Fruit fly (Drosophila melanogaster) whole organism, embryonic: ENCODE data around the gene CG3335.
A peak's percentile ranks its signal among the peaks of the same experiment; 100 is the strongest.

Source experiments
- Asciz ChIP-seq: fragments of 200-800 bp; sonication (Bioruptor generic); optimal IDR thresholded peaks from 2 replicates; lab custom pipeline; 2017; ENCODE audit warnings: missing biosample characterization, mild to moderate bottlenecking, missing genetic modification characterization, missing genetic modification reagents
- Bdp1 ChIP-seq: fragments of 200-800 bp; sonication (Bioruptor generic); optimal IDR thresholded peaks from 3 replicates; lab custom pipeline; 2016; ENCODE audit warnings: missing biosample characterization, missing genetic modification characterization
- C15 ChIP-seq: fragments of 200-800 bp; sonication (Bioruptor generic); IDR thresholded peaks from 3 replicates; pipeline ENCODE4 v1.3.6; 2022; ENCODE audit warnings: missing biosample characterization, missing genetic modification characterization
- CG1024 ChIP-seq: fragments of 200-800 bp; sonication (Bioruptor generic); IDR thresholded peaks from 2 replicates; pipeline ENCODE4 v1.3.6; 2022; ENCODE audit warnings: missing biosample characterization, missing genetic modification characterization
- CG10366 ChIP-seq: fragments of 200-800 bp; sonication (Bioruptor generic); IDR thresholded peaks from 2 replicates; pipeline ENCODE4 v1.3.6; 2022; ENCODE audit warnings: missing biosample characterization, missing genetic modification characterization
- CG10959 ChIP-seq: fragments of 200-800 bp; sonication (Bioruptor generic); IDR thresholded peaks from 2 replicates; pipeline ENCODE4 v1.3.6; 2022; ENCODE audit warnings: missing biosample characterization, missing genetic modification characterization
- CG12219 ChIP-seq: fragments of 200-800 bp; sonication (Bioruptor generic); optimal IDR thresholded peaks from 3 replicates; lab custom pipeline; 2018; ENCODE audit warnings: missing biosample characterization, mild to moderate bottlenecking, missing genetic modification characterization
- CG12942 ChIP-seq: fragments of 200-800 bp; sonication (Bioruptor generic); optimal IDR thresholded peaks from 3 replicates; lab custom pipeline; 2016; ENCODE audit warnings: missing biosample characterization, missing genetic modification characterization
- CG13287 ChIP-seq: fragments of 200-800 bp; sonication (Bioruptor generic); IDR thresholded peaks from 2 replicates; pipeline ENCODE4 v1.3.6; 2022; ENCODE audit warnings: missing biosample characterization, missing genetic modification characterization; ENCODE audit not compliant: partially characterized antibody
- CG13424 ChIP-seq: fragments of 200-800 bp; sonication (Bioruptor generic); optimal IDR thresholded peaks from 2 replicates; lab custom pipeline; 2019; ENCODE audit warnings: missing biosample characterization, mild to moderate bottlenecking, missing genetic modification characterization, moderate library complexity
- CG13894 ChIP-seq: fragments of 200-800 bp; sonication (Bioruptor generic); optimal IDR thresholded peaks from 3 replicates; lab custom pipeline; 2018; ENCODE audit warnings: missing biosample characterization, mild to moderate bottlenecking, missing genetic modification characterization, moderate library complexity
- CG14050 ChIP-seq: fragments of 200-800 bp; sonication (Bioruptor generic); IDR thresholded peaks from 3 replicates; pipeline ENCODE4 v1.3.6; 2022; ENCODE audit warnings: missing biosample characterization, missing genetic modification characterization
- CG16863 ChIP-seq: fragments of 200-800 bp; sonication (Bioruptor generic); optimal IDR thresholded peaks from 3 replicates; lab custom pipeline; 2016; ENCODE audit warnings: missing biosample characterization, missing genetic modification characterization
- CG17359 ChIP-seq: fragments of 200-800 bp; sonication (Bioruptor generic); optimal IDR thresholded peaks from 3 replicates; lab custom pipeline; 2018; ENCODE audit warnings: missing biosample characterization, mild to moderate bottlenecking, missing genetic modification characterization, moderate library complexity
- CG17385 ChIP-seq: fragments of 200-800 bp; sonication (Bioruptor generic); optimal IDR thresholded peaks from 3 replicates; lab custom pipeline; 2018; ENCODE audit warnings: missing biosample characterization, mild to moderate bottlenecking, missing genetic modification characterization
- CG33557 ChIP-seq: fragments of 200-800 bp; sonication (Bioruptor generic); optimal IDR thresholded peaks from 2 replicates; lab custom pipeline; 2019; ENCODE audit warnings: missing biosample characterization, mild to moderate bottlenecking, missing genetic modification characterization, moderate library complexity
- CG4820 ChIP-seq: fragments of 200-800 bp; sonication (Bioruptor generic); optimal IDR thresholded peaks from 3 replicates; lab custom pipeline; 2016; ENCODE audit warnings: missing biosample characterization, missing genetic modification characterization
- CG6654 ChIP-seq: fragments of 200-800 bp; sonication (Bioruptor generic); optimal IDR thresholded peaks from 2 replicates; lab custom pipeline; 2017; ENCODE audit warnings: missing biosample characterization, mild to moderate bottlenecking, missing genetic modification characterization
- CG6689 ChIP-seq: fragments of 200-800 bp; sonication (Bioruptor generic); IDR thresholded peaks from 2 replicates; pipeline ENCODE4 v1.3.6; 2022; ENCODE audit warnings: missing biosample characterization, missing genetic modification characterization
- CG7357 ChIP-seq: fragments of 200-800 bp; sonication (Bioruptor generic); IDR thresholded peaks from 3 replicates; pipeline ENCODE4 v1.3.6; 2022; ENCODE audit warnings: missing biosample characterization, missing genetic modification characterization
- CG8281 ChIP-seq: fragments of 200-800 bp; sonication (Bioruptor generic); optimal IDR thresholded peaks from 2 replicates; lab custom pipeline; 2018; ENCODE audit warnings: missing biosample characterization, mild to moderate bottlenecking, missing genetic modification characterization, moderate library complexity
- CG9932 ChIP-seq: fragments of 200-800 bp; sonication (Bioruptor generic); IDR thresholded peaks from 2 replicates; pipeline ENCODE4 v1.3.6; 2022; ENCODE audit warnings: missing biosample characterization, missing genetic modification characterization
- Dbx ChIP-seq: fragments of 200-800 bp; sonication (Bioruptor generic); IDR thresholded peaks from 3 replicates; pipeline ENCODE4 v1.3.6; 2022; ENCODE audit warnings: missing biosample characterization, missing genetic modification characterization
- Dip3 ChIP-seq: fragments of 200-800 bp; sonication (Bioruptor generic); optimal IDR thresholded peaks from 3 replicates; lab custom pipeline; 2016; ENCODE audit warnings: missing biosample characterization, missing genetic modification characterization
- Dref ChIP-seq: fragments of 200-800 bp; sonication (Bioruptor generic); IDR thresholded peaks from 2 replicates; pipeline ENCODE4 v1.3.6; 2022; ENCODE audit warnings: missing biosample characterization, missing genetic modification characterization
- E2f1 ChIP-seq: fragments of 200-800 bp; sonication (Bioruptor generic); IDR thresholded peaks from 2 replicates; pipeline ENCODE4 v1.3.6; 2022; ENCODE audit warnings: missing biosample characterization, missing genetic modification characterization
- Fer3 ChIP-seq: fragments of 200-800 bp; sonication (Bioruptor generic); optimal IDR thresholded peaks from 2 replicates; lab custom pipeline; 2018; ENCODE audit warnings: missing biosample characterization, mild to moderate bottlenecking, missing genetic modification characterization, moderate library complexity
- Lim3 ChIP-seq: fragments of 200-800 bp; sonication (Bioruptor generic); IDR thresholded peaks from 2 replicates; pipeline ENCODE4 v1.3.6; 2022; ENCODE audit warnings: missing biosample characterization, missing genetic modification characterization
- MTF-1 ChIP-seq: fragments of 200-800 bp; sonication (Bioruptor generic); optimal IDR thresholded peaks from 2 replicates; lab custom pipeline; 2018; ENCODE audit warnings: missing biosample characterization, mild to moderate bottlenecking, missing genetic modification characterization, borderline replicate concordance
- Nf-YC ChIP-seq: fragments of 200-800 bp; optimal IDR thresholded peaks from 3 replicates; lab custom pipeline; 2019; ENCODE audit warnings: missing biosample characterization, mild to moderate bottlenecking, missing genetic modification characterization, moderate library complexity
- Spps ChIP-seq: fragments of 200-800 bp; sonication (Bioruptor generic); optimal IDR thresholded peaks from 2 replicates; lab custom pipeline; 2018; ENCODE audit warnings: missing biosample characterization, mild to moderate bottlenecking, missing genetic modification characterization
- al ChIP-seq: fragments of 200-800 bp; sonication (Bioruptor generic); IDR thresholded peaks from 2 replicates; pipeline ENCODE4 v1.3.6; 2022; ENCODE audit warnings: missing biosample characterization, missing genetic modification characterization
- ase ChIP-seq: fragments of 200-800 bp; sonication (Bioruptor generic); IDR thresholded peaks from 3 replicates; pipeline ENCODE4 v1.3.6; 2022; ENCODE audit warnings: missing biosample characterization, missing genetic modification characterization
- bigmax ChIP-seq: fragments of 200-800 bp; sonication (Bioruptor generic); optimal IDR thresholded peaks from 2 replicates; lab custom pipeline; 2018; ENCODE audit warnings: missing biosample characterization, mild to moderate bottlenecking, missing genetic modification characterization
- caup ChIP-seq: fragments of 200-800 bp; sonication (Bioruptor generic); optimal IDR thresholded peaks from 3 replicates; lab custom pipeline; 2017; ENCODE audit warnings: missing biosample characterization, mild to moderate bottlenecking, missing genetic modification characterization, moderate library complexity; ENCODE audit not compliant: severe bottlenecking
- chm ChIP-seq: fragments of 200-800 bp; sonication (Bioruptor generic); IDR thresholded peaks from 2 replicates; pipeline ENCODE4 v1.3.6; 2022; ENCODE audit warnings: missing biosample characterization, missing genetic modification characterization
- dpn ChIP-seq, 2 experiments: fragments of 200-800 bp; sonication (Bioruptor generic); optimal IDR thresholded peaks; 3 replicates each; lab custom pipeline; 2016; ENCODE audit warnings: missing biosample characterization in 2 of 2, missing genetic modification characterization in 2 of 2
- gro ChIP-seq: fragments of 200-800 bp; sonication (Bioruptor generic); optimal IDR thresholded peaks from 2 replicates; lab custom pipeline; 2016; ENCODE audit warnings: missing biosample characterization, missing genetic modification characterization
- gsb-n ChIP-seq: fragments of 200-800 bp; sonication (Bioruptor generic); optimal IDR thresholded peaks from 3 replicates; lab custom pipeline; 2018; ENCODE audit warnings: missing biosample characterization, mild to moderate bottlenecking, missing genetic modification characterization
- her ChIP-seq: fragments of 200-800 bp; sonication (Bioruptor generic); optimal IDR thresholded peaks from 2 replicates; lab custom pipeline; 2016; ENCODE audit warnings: missing biosample characterization, missing genetic modification characterization
- hkb ChIP-seq, 2 experiments: fragments of 200-800 bp in 1 of 2; fragments of >200 bp in 1 of 2; sonication (Bioruptor generic) in 1 of 2; IDR thresholded peaks in 1 of 2; optimal IDR thresholded peaks in 1 of 2; 2 replicates each; pipeline versions ENCODE4 v1.3.6 to Lab custom; 2017 to 2022; ENCODE audit warnings: missing biosample characterization in 1 of 2, missing genetic modification characterization in 1 of 2
- inv ChIP-seq: fragments of 200-800 bp; sonication (Bioruptor generic); IDR thresholded peaks from 2 replicates; pipeline ENCODE4 v1.3.6; 2022; ENCODE audit warnings: missing biosample characterization, missing genetic modification characterization; ENCODE audit not compliant: partially characterized antibody
- ken ChIP-seq: fragments of 200-800 bp; sonication (Bioruptor generic); IDR thresholded peaks from 3 replicates; pipeline ENCODE4 v1.3.6; 2022; ENCODE audit warnings: missing biosample characterization, missing genetic modification characterization
- org-1 ChIP-seq: fragments of 200-800 bp; sonication (Bioruptor generic); optimal IDR thresholded peaks from 2 replicates; lab custom pipeline; 2017; ENCODE audit warnings: missing biosample characterization, missing genetic modification characterization
- phol ChIP-seq: fragments of 200-800 bp; sonication (Bioruptor generic); optimal IDR thresholded peaks from 3 replicates; lab custom pipeline; 2018; ENCODE audit warnings: missing biosample characterization, mild to moderate bottlenecking, missing genetic modification characterization, moderate library complexity
- ranshi ChIP-seq: fragments of 200-800 bp; sonication (Bioruptor generic); IDR thresholded peaks from 2 replicates; pipeline ENCODE4 v1.3.6; 2022; ENCODE audit warnings: missing biosample characterization, missing genetic modification characterization
- rib ChIP-seq: fragments of 200-800 bp; sonication (Bioruptor generic); IDR thresholded peaks from 2 replicates; pipeline ENCODE4 v1.3.6; 2022; ENCODE audit warnings: missing biosample characterization, missing genetic modification characterization
- sd ChIP-seq: fragments of 200-800 bp; sonication (Bioruptor generic); optimal IDR thresholded peaks from 3 replicates; lab custom pipeline; 2018; ENCODE audit warnings: missing biosample characterization, mild to moderate bottlenecking, missing genetic modification characterization, moderate library complexity
- ttk ChIP-seq: fragments of 200-800 bp; sonication (Bioruptor generic); IDR thresholded peaks from 2 replicates; pipeline ENCODE4 v2.1.2; 2022; ENCODE audit warnings: missing biosample characterization, missing genetic modification characterization
- vnd ChIP-seq: fragments of 200-800 bp; sonication (Bioruptor generic); IDR thresholded peaks from 3 replicates; pipeline ENCODE4 v1.3.6; 2022; ENCODE audit warnings: missing biosample characterization, missing genetic modification characterization; ENCODE audit not compliant: partially characterized antibody

Gene CG3335

dm6 chr3L:9613960-9614588 lies 10.0 kb upstream of the CG3335 start (continued):
- TF ChIP-seq dpn (GFP tag; optimal IDR thresholded peaks at IDR 0.05; lab: Kevin White, UChicago) (no peak), ranshi (GFP tag; lab: Robert Waterston, UW) (peak; percentile 36; the same call in 1 of the 2 replicates), Spps (tag; lab: Kevin White, UChicago) (no peak), Dref (GFP tag; lab: Robert Waterston, UW) (peak; percentile 30; the same call in 1 of the 2 replicates), al (GFP tag; lab: Robert Waterston, UW) (peak; percentile 47), CG10959 (GFP tag; lab: Robert Waterston, UW) (no peak), CG17359 (tag; lab: Kevin White, UChicago) (peak; percentile 51), org-1 (GFP tag; lab: Kevin White, UChicago) (no peak), caup (no peak), her (GFP tag; lab: Kevin White, UChicago) (no peak), CG10366 (GFP tag; lab: Robert Waterston, UW) (peak; percentile 36), C15 (GFP tag; lab: Robert Waterston, UW) (no peak), rib (GFP tag; lab: Robert Waterston, UW) (no peak; the same call in 1 of the 2 replicates), vnd (GFP tag; lab: Robert Waterston, UW) (no peak), gro (no peak), CG9932 (GFP tag; lab: Robert Waterston, UW) (peak; percentile 77), CG12219 (no peak), ttk (no peak; the same call in 1 of the 2 replicates), phol (tag; lab: Kevin White, UChicago) (peak; percentile 66), CG6689 (GFP tag; lab: Robert Waterston, UW) (no peak), bigmax (GFP tag; lab: Kevin White, UChicago) (no peak), Asciz (GFP tag; lab: Kevin White, UChicago) (no peak), CG33557 (GFP tag; lab: Kevin White, UChicago) (no peak), Lim3 (GFP tag; lab: Robert Waterston, UW) (no peak), CG13287 (GFP tag; lab: Robert Waterston, UW) (no peak), CG6654 (no peak), Fer3 (tag; lab: Kevin White, UChicago) (peak; percentile 46), hkb (optimal IDR thresholded peaks at IDR 0.05; lab: Kevin White, UChicago) (no peak), hkb (GFP tag; IDR thresholded peaks at IDR 0.05; lab: Robert Waterston, UW) (no peak), CG14050 (no peak), Nf-YC (tag; lab: Kevin White, UChicago) (no peak), CG13894 (tag; lab: Kevin White, UChicago) (peak; percentile 13), sd (no peak), Dip3 (GFP tag; lab: Kevin White, UChicago) (no peak), CG4820 (GFP tag; lab: Kevin White, UChicago) (peak; percentile 36), Dbx (GFP tag; lab: Robert Waterston, UW) (peak; percentile 69; the same call in 2 of the 3 replicates), ase (0 out of 3 replicates have a peak, but pooled peaks have one; percentile 36), CG16863 (GFP tag; lab: Kevin White, UChicago) (no peak), CG12942 (GFP tag; lab: Kevin White, UChicago) (no peak), MTF-1 (no peak), CG1024 (no peak), E2f1 (GFP tag; lab: Robert Waterston, UW) (no peak), Bdp1 (GFP tag; lab: Kevin White, UChicago) (no peak), ken (peak; percentile 68; the same call in 2 of the 3 replicates), CG8281 (tag; lab: Kevin White, UChicago) (no peak), CG7357 (GFP tag; lab: Robert Waterston, UW) (no peak; the same call in 2 of the 3 replicates), CG13424 (tag; lab: Kevin White, UChicago) (no peak), chm (GFP tag; lab: Robert Waterston, UW) (no peak), inv (GFP tag; lab: Robert Waterston, UW) (no peak), gsb-n (no peak), CG17385 (no peak)
